Worm (Caenorhabditis elegans) whole organism, L4 larva: ENCODE data around the gene srx-4.

Experiments used
- duxl-1 ChIP-seq: sonication (generic microtip); optimal IDR thresholded peaks from 2 replicates; lab custom pipeline; 2016; ENCODE audit warnings: mild to moderate bottlenecking, missing genetic modification characterization, moderate library complexity, missing compliant biosample characterization; ENCODE audit not compliant: poor library complexity
- egl-27 ChIP-seq: sonication (generic microtip); optimal IDR thresholded peaks from 3 replicates; lab custom pipeline; 2017; ENCODE audit warnings: missing biosample characterization, missing genetic modification reagents, missing genetic modification characterization
- mep-1 ChIP-seq: fragments of 150-350 bp; sonication (generic microtip); optimal IDR thresholded peaks from 3 replicates; lab custom pipeline; 2014; ENCODE audit warnings: missing biosample characterization, missing genetic modification characterization
- nhr-11 ChIP-seq: fragments of 150-350 bp; optimal IDR thresholded peaks from 2 replicates; lab custom pipeline; 2014; ENCODE audit warnings: missing biosample characterization, missing genetic modification characterization
- nhr-237 ChIP-seq: sonication (generic microtip); optimal IDR thresholded peaks from 2 replicates; lab custom pipeline; 2017; ENCODE audit warnings: missing biosample characterization, missing genetic modification characterization
- nhr-28 ChIP-seq: fragments of 150-350 bp; optimal IDR thresholded peaks from 2 replicates; lab custom pipeline; 2014; ENCODE audit warnings: missing biosample characterization, missing genetic modification characterization
- nhr-76 ChIP-seq: fragments of 150-350 bp; optimal IDR thresholded peaks from 2 replicates; lab custom pipeline; 2014; ENCODE audit warnings: missing biosample characterization, missing genetic modification characterization
- nhr-77 ChIP-seq: fragments of 150-350 bp; optimal IDR thresholded peaks from 2 replicates; lab custom pipeline; 2014; ENCODE audit warnings: missing biosample characterization, missing genetic modification characterization
- unc-39 ChIP-seq: sonication (generic microtip); optimal IDR thresholded peaks from 2 replicates; lab custom pipeline; 2017; ENCODE audit warnings: missing biosample characterization, missing genetic modification characterization

DNA sequence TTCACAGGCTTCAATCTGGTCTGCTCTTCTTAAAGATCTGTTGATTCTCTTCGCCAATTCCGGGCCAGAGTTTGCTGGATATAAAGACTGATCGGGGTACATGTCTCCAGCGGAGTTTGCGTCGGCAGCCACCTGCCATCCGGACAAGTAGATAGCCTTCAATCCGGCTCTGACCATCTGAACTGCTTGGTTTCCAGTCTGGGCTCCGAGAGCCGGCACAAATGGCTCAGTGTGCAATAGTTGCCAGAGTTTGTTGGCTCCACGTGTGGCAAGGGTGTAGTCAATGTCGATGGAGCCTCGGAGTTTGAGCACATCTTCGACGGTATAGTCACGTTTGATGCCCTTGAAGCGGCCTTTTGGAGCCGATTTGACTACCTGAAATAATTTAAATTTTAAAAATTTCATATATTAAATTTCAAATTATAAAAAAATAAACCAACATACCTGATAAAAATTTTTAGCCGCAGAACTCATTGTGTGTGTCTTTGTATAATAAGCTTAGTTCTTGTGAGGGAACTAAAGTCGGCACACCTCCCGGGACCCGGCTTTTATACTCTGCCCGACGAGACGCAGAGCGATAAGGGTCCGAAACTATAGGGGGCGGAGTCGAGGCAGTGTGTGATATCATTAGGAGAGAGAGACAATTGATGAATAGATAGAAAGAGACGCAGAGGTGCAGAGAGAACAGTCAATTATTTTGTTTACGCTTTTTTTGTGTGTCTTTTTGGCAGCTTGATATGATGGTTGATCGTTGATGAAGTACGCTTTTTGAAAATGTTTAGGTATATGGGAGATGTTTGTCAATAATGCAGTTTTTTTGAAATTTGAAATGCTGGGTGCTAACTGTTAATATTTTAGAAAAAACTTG is 35.1 kb upstream of the srx-4 start, which contains the start of the genes icl-1 and srh-2:
- TF ChIP-seq nhr-237 (tag; lab: Kevin White, UChicago) = no peak
- TF ChIP-seq nhr-77 (tag; lab: Kevin White, UChicago) = peak; percentile 29
- peak; percentile 36 for TF ChIP-seq nhr-11 (tag; lab: Kevin White, UChicago)
- TF ChIP-seq nhr-76 (tag; lab: Kevin White, UChicago) = no peak
- peak; percentile 65 for TF ChIP-seq duxl-1
- TF ChIP-seq unc-39 (tag; lab: Kevin White, UChicago) = no peak
- TF ChIP-seq mep-1 = peak; percentile 73
- peak; percentile 67 for TF ChIP-seq nhr-28 (tag; lab: Kevin White, UChicago)
- no peak for TF ChIP-seq egl-27
